Worm (Caenorhabditis elegans): ENCODE results near the gene F35B12.9.

Gene F35B12.9

DNA sequence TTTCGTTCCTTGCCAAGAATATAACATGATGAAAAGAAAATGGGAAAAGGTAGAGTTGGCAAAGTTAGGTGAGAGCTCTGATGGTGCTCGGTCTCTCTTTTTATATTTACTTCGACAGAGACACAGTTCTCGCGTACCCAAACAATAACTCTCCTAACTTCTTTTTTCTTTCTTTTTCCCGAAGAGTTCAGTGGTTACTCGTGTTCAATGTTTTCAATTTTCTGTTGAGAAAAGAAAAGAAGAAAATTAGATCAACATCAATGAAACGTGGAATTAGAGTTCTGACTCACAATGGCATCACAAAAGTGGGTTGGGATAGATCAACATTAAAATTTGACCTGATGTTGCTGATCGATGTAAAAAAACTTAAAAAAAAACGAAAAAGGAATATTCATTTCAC, 5.5 kb downstream of the F35B12.9 start, which contains the start of gene idpp-16:
Gene idpp-16, minus strand, starts transcription at position 101 of the 400 bp plus-strand sequence.
- no peak for TF ChIP-seq cnd-1 (tag; optimal IDR thresholded peaks at IDR 0.05)
- no peak for TF ChIP-seq ceh-39 (tag; optimal IDR thresholded peaks at IDR 0.05)

DNA sequence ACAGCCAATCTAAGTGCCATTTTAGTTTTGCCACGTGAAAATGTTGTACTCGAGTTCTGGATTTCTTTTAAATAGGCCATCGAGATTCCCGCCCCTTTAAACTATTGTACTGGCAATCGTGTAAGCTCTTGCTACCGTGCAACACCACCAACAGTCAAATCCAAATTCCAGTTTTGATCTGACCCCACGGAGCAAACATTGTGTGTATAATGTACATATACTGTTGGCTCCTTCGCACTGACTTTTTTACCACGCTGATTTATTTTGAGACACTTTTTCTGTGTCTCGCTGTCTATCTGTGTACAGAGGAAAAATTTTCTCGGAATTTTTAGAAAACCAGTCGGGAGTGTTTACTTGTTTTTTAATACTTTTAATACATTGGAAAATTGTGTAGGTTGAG, 9.1 kb downstream of the F35B12.9 start, which contains the start of gene piit-1:
Gene piit-1, minus strand, starts transcription at position 101 of the 400 bp plus-strand sequence.
- TF ChIP-seq snpc-4 (tag; optimal IDR thresholded peaks at IDR 0.05) (no peak), unc-39 (tag; optimal IDR thresholded peaks at IDR 0.05) (no peak), hlh-1 (tag; optimal IDR thresholded peaks at IDR 0.05) (no peak), nhr-2 (tag; optimal IDR thresholded peaks at IDR 0.05) (no peak), elt-3 (tag; optimal IDR thresholded peaks at IDR 0.05) (no peak), pha-4 (tag; optimal IDR thresholded peaks at IDR 0.05) (no peak), ceh-83 (GFP tag; optimal IDR thresholded peaks at IDR 0.05) (no peak), nhr-12 (tag; optimal IDR thresholded peaks at IDR 0.05) (no peak), drap-1 (GFP tag; optimal IDR thresholded peaks at IDR 0.05) (no peak), mep-1 (tag; optimal IDR thresholded peaks at IDR 0.05) (no peak), nhr-28 (tag; optimal IDR thresholded peaks at IDR 0.05) (no peak), mls-2 (tag; optimal IDR thresholded peaks at IDR 0.05) (no peak), nhr-76 (tag; optimal IDR thresholded peaks at IDR 0.05) (no peak)

DNA sequence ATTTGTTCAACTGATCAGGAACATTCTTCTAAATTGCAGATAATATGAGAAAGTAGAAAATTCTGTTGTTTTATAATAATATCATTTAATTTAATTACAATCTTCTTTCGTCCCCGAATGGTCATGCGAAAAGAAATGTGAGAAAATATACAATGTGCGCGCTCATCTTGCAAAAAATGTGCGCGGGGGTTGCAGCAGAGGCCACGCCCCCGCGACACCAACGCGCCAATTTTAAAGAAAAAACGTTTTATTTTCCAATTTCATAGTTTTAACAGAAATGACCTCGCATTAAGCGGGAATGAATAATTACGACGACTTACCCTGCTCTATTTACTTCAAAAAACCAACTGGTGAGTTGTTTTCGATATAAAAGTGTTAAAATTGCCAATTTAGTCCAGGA, 9.5 kb downstream of the F35B12.9 start, which contains the start of gene sas-5:
Gene sas-5, plus strand, starts transcription at position 257 of the 400 bp plus-strand sequence.
- TF ChIP-seq mab-5 (tag; optimal IDR thresholded peaks at IDR 0.05) (peak; percentile 18), snpc-4 (tag; optimal IDR thresholded peaks at IDR 0.05) (no peak), ceh-43 (GFP tag; optimal IDR thresholded peaks at IDR 0.05) (no peak), ceh-83 (GFP tag; optimal IDR thresholded peaks at IDR 0.05) (peak; percentile 81), nhr-28 (tag; optimal IDR thresholded peaks at IDR 0.05) (peak; percentile 5), flh-1 (GFP tag; optimal IDR thresholded peaks at IDR 0.05) (peak; percentile 75), nhr-12 (tag; optimal IDR thresholded peaks at IDR 0.05) (peak; percentile 37), bed-3 (GFP tag; optimal IDR thresholded peaks at IDR 0.05) (peak; percentile 62), unc-39 (tag; optimal IDR thresholded peaks at IDR 0.05) (no peak), zip-8 (tag; optimal IDR thresholded peaks at IDR 0.05) (no peak), hlh-1 (tag; optimal IDR thresholded peaks at IDR 0.05) (peak; percentile 83), ztf-11 (tag; optimal IDR thresholded peaks at IDR 0.05) (peak; percentile 77), sptf-1 (tag; optimal IDR thresholded peaks at IDR 0.05) (peak; percentile 94), nhr-76 (tag; optimal IDR thresholded peaks at IDR 0.05) (peak; percentile 19), lin-13 (tag; optimal IDR thresholded peaks at IDR 0.05) (peak; percentile 6), drap-1 (GFP tag; optimal IDR thresholded peaks at IDR 0.05) (peak; percentile 88), pha-4 (tag; optimal IDR thresholded peaks at IDR 0.05) (peak; percentile 37), tbx-8 (GFP tag; optimal IDR thresholded peaks at IDR 0.05) (peak; percentile 80), nhr-2 (tag; optimal IDR thresholded peaks at IDR 0.05) (no peak), elt-1 (tag; optimal IDR thresholded peaks at IDR 0.05; ENCODE audit: borderline replicate concordance, insufficient read depth) (peak; percentile 5), mls-2 (tag; optimal IDR thresholded peaks at IDR 0.05) (peak; percentile 89), ceh-39 (tag; optimal IDR thresholded peaks at IDR 0.05) (no peak), ham-2 (GFP tag; optimal IDR thresholded peaks at IDR 0.05) (peak; percentile 55), lin-32 (GFP tag; optimal IDR thresholded peaks at IDR 0.05) (peak; percentile 48), elt-3 (tag; optimal IDR thresholded peaks at IDR 0.05) (peak; percentile 12), unc-62 (GFP tag; optimal IDR thresholded peaks at IDR 0.05) (no peak), mep-1 (tag; optimal IDR thresholded peaks at IDR 0.05) (peak; percentile 70), blmp-1 (tag; optimal IDR thresholded peaks at IDR 0.05) (peak; percentile 45), lsy-2 (tag; optimal IDR thresholded peaks at IDR 0.05) (peak; percentile 73), nhr-237 (tag; optimal IDR thresholded peaks at IDR 0.05) (peak; percentile 53), ces-1 (GFP tag; optimal IDR thresholded peaks at IDR 0.05) (peak; percentile 55), cnd-1 (tag; optimal IDR thresholded peaks at IDR 0.05) (peak; percentile 73), unc-120 (tag; optimal IDR thresholded peaks at IDR 0.05; ENCODE audit: poor library complexity, severe bottlenecking) (peak; percentile 92), sem-2 (GFP tag; optimal IDR thresholded peaks at IDR 0.05) (peak; percentile 51), M03D4.4 (tag; optimal IDR thresholded peaks at IDR 0.05) (peak; percentile 87)

DNA sequence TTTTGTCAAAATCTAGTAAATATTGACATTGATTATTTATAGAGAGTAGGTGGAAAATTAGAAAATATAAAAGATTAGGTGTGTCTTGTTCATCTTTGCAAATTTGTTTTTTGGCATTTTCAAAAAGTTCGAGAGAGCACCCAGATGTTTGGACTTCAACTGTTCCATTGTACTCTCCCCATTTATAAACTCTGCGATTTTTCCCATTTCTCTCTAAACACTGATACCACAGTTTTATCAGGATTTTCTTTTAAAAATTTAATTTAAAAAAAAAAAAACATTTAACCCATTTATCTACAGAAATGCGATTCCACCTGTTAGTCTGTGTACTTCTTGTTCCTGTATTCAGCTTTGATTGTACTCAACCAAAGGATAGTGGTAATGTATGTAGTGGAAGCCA, 12.0 kb downstream of the F35B12.9 start, which contains the start of gene tag-290:
Gene tag-290, plus strand, starts transcription at position 301 of the 400 bp plus-strand sequence.
- TF ChIP-seq M03D4.4 (tag; optimal IDR thresholded peaks at IDR 0.05) (no peak), elt-1 (tag; optimal IDR thresholded peaks at IDR 0.05; ENCODE audit: borderline replicate concordance, insufficient read depth) (no peak), mep-1 (tag; optimal IDR thresholded peaks at IDR 0.05) (no peak), cnd-1 (tag; optimal IDR thresholded peaks at IDR 0.05) (no peak), snpc-4 (tag; optimal IDR thresholded peaks at IDR 0.05) (no peak)
